Worm (Caenorhabditis elegans): ENCODE results near the gene srh-67.
"Not testable (repeated sequence)": the region's sequence is repeated elsewhere in the genome, so short reads cannot be mapped to it uniquely, and the experiment has no call there.

srh-67 gene

ce11 chrII:12541670-12542080 lies 32.9 kb downstream of the srh-67 start (continued):
- TF ChIP-seq lin-26 (GFP tag; IDR thresholded peaks at IDR 0.05): peak; percentile 90
- TF ChIP-seq nhr-80 (tag; optimal IDR thresholded peaks at IDR 0.05): peak; percentile 52
- peak; percentile 85 for TF ChIP-seq rpc-1 (optimal IDR thresholded peaks at IDR 0.05)
- peak; percentile 96 for TF ChIP-seq rpc-1 (tag; optimal IDR thresholded peaks at IDR 0.05)
- peak; percentile 76 for TF ChIP-seq snpc-1.1 (tag; optimal IDR thresholded peaks at IDR 0.05; ENCODE audit: insufficient read depth)
- peak; percentile 48 for TF ChIP-seq attf-5 (GFP tag; optimal IDR thresholded peaks at IDR 0.05)
- peak; percentile 49; the same call in 1 of the 2 replicates for TF ChIP-seq pbrm-1 (GFP tag; IDR thresholded peaks at IDR 0.05)
- TF ChIP-seq let-526 (GFP tag; IDR thresholded peaks at IDR 0.05): 0 out of 2 replicates have a peak, but pooled peaks have one; percentile 59
- peak; percentile 63 for TF ChIP-seq madf-6 (GFP tag; IDR thresholded peaks at IDR 0.05)
- TF ChIP-seq zfh-2 (GFP tag; conservative IDR thresholded peaks at IDR 0.05): 0 out of 2 replicates have a peak, but pooled peaks have one; percentile 9
- peak; percentile 24 for TF ChIP-seq F33H1.4 (GFP tag; IDR thresholded peaks at IDR 0.05)
- TF ChIP-seq ekl-4 (GFP tag; IDR thresholded peaks at IDR 0.05): peak; percentile 17; the same call in 1 of the 2 replicates
- TF ChIP-seq K11D2.4 (GFP tag; IDR thresholded peaks at IDR 0.05): 0 out of 2 replicates have a peak, but pooled peaks have one; percentile 11
- TF ChIP-seq ceh-40 (GFP tag; IDR thresholded peaks at IDR 0.05): 0 out of 2 replicates have a peak, but pooled peaks have one; percentile 40
- TF ChIP-seq egl-44 (GFP tag; IDR thresholded peaks at IDR 0.05): 0 out of 2 replicates have a peak, but pooled peaks have one; percentile 64
- TF ChIP-seq hsf-1 (GFP tag; IDR thresholded peaks at IDR 0.05): 0 out of 2 replicates have a peak, but pooled peaks have one; percentile 14
- TF ChIP-seq zim-3 (tag; optimal IDR thresholded peaks at IDR 0.05): peak; percentile 73
- TF ChIP-seq ztf-28 (GFP tag; IDR thresholded peaks at IDR 0.05): 0 out of 2 replicates have a peak, but pooled peaks have one; percentile 42
- peak; percentile 27 for TF ChIP-seq athp-1 (tag; optimal IDR thresholded peaks at IDR 0.05)
- peak; percentile 94 for TF ChIP-seq B0261.1 (tag; optimal IDR thresholded peaks at IDR 0.05)
- TF ChIP-seq ztf-18 (tag; optimal IDR thresholded peaks at IDR 0.05): peak; percentile 65
- TF ChIP-seq F23B12.7 (tag; optimal IDR thresholded peaks at IDR 0.05; ENCODE audit: insufficient read depth): peak; percentile 76
- peak; percentile 32 to 38 for TF ChIP-seq let-607 (tag; optimal IDR thresholded peaks at IDR 0.05)
- 0 out of 2 replicates have a peak, but pooled peaks have one; percentile 26 for TF ChIP-seq B0019.2 (GFP tag; conservative IDR thresholded peaks at IDR 0.05)
- peak; percentile 61 for TF ChIP-seq F49E8.2 (tag; optimal IDR thresholded peaks at IDR 0.05; ENCODE audit: insufficient read depth)
- peak; percentile 55 for TF ChIP-seq mes-4 (tag; optimal IDR thresholded peaks at IDR 0.05)
- not testable (repeated sequence) for TF ChIP-seq ama-1 (optimal IDR thresholded peaks at IDR 0.05)
- peak; percentile 48 to 59 for TF ChIP-seq ama-1 (GFP tag; optimal IDR thresholded peaks at IDR 0.05)
- TF ChIP-seq Y67H2A.10 (GFP tag; conservative IDR thresholded peaks at IDR 0.05): 0 out of 2 replicates have a peak, but pooled peaks have one; percentile 10
- peak; percentile 71 for TF ChIP-seq hlh-12 (tag; optimal IDR thresholded peaks at IDR 0.05)
- peak; percentile 67 for TF ChIP-seq snpc-3.4 (tag; optimal IDR thresholded peaks at IDR 0.05)
- peak; percentile 51 for TF ChIP-seq B0035.1 (tag; optimal IDR thresholded peaks at IDR 0.05)
- 0 out of 2 replicates have a peak, but pooled peaks have one; percentile 81 for TF ChIP-seq Y56A3A.18 (GFP tag; IDR thresholded peaks at IDR 0.05)
- peak; percentile 66 for TF ChIP-seq atf-7 (tag; optimal IDR thresholded peaks at IDR 0.05)
- TF ChIP-seq him-1 (tag; optimal IDR thresholded peaks at IDR 0.05): peak; percentile 89
- TF ChIP-seq mxl-1 (tag; optimal IDR thresholded peaks at IDR 0.05): peak; percentile 65

DNA sequence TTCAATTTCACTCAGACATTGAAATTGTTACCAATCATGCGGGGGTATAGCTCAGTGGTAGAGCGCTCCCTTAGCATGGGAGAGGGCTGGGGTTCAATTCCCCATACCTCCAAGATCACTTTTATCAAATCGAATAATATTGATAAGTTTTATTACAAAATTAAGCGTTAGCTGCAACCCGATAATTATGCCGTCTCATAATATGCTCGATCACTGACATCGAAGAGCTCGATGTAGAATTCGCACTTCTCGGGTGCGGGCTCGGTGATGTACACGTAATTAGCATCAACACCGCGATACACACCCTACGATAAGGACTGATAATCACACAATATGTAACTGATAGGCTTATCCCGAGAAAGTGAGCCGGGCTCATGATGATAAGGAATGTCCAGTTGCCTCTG lies 33.8 kb downstream of the srh-67 start:
- TF ChIP-seq unc-62 (GFP tag; optimal IDR thresholded peaks at IDR 0.05): no peak
- no peak for TF ChIP-seq Y95B8A.8 (GFP tag; IDR thresholded peaks at IDR 0.05)
- peak; percentile 39 for TF ChIP-seq mes-4 (tag; optimal IDR thresholded peaks at IDR 0.05)
- 0 out of 2 replicates have a peak, but pooled peaks have one; percentile 34 for TF ChIP-seq rcor-1 (GFP tag; IDR thresholded peaks at IDR 0.05)
- TF ChIP-seq F33H1.4 (GFP tag; IDR thresholded peaks at IDR 0.05): no peak
- no peak for TF ChIP-seq F10E7.11 (tag; optimal IDR thresholded peaks at IDR 0.05)
- peak; percentile 36; the same call in 1 of the 2 replicates for TF ChIP-seq ztf-25 (GFP tag; IDR thresholded peaks at IDR 0.05)
- no peak for TF ChIP-seq ztf-22 (GFP tag; optimal IDR thresholded peaks at IDR 0.05)
- no peak for TF ChIP-seq hmg-20 (GFP tag; IDR thresholded peaks at IDR 0.05)
- TF ChIP-seq snpc-3.4 (tag; optimal IDR thresholded peaks at IDR 0.05): peak; percentile 54
- peak; percentile 48 for TF ChIP-seq hmg-1.2 (GFP tag; IDR thresholded peaks at IDR 0.05)
- TF ChIP-seq mel-28 (tag; optimal IDR thresholded peaks at IDR 0.05; ENCODE audit: borderline replicate concordance): no peak
- no peak; the same call in none of the 2 replicates for TF ChIP-seq D2030.7 (GFP tag; IDR thresholded peaks at IDR 0.05)
- peak; percentile 57; the same call in 1 of the 2 replicates for TF ChIP-seq dox-1 (GFP tag; IDR thresholded peaks at IDR 0.05)
- TF ChIP-seq K12H6.12 (tag; optimal IDR thresholded peaks at IDR 0.05): no peak
- TF ChIP-seq aptf-3 (GFP tag; IDR thresholded peaks at IDR 0.05): no peak
